Worm (Caenorhabditis elegans) whole organism, midembryonic: ENCODE results near the gene H25P19.1.

Experiments used
- T22C8.4 ChIP-seq: fragments of 200-800 bp; sonication (Bioruptor generic); IDR thresholded peaks from 2 replicates; pipeline ENCODE4 v1.3.6; 2022; ENCODE audit warnings: missing genetic modification characterization, missing compliant biosample characterization
- cog-1 ChIP-seq: sonication (generic microtip); optimal IDR thresholded peaks from 2 replicates; lab custom pipeline; 2016; ENCODE audit warnings: missing genetic modification characterization, missing compliant biosample characterization
- flt-1 ChIP-seq: fragments of 200-800 bp; sonication (Bioruptor generic); IDR thresholded peaks from 2 replicates; pipeline ENCODE4 v1.3.6; 2022; ENCODE audit warnings: missing genetic modification characterization, missing compliant biosample characterization
- klf-2 ChIP-seq: fragments of 200-800 bp; sonication (Bioruptor generic); conservative IDR thresholded peaks from 2 replicates; pipeline ENCODE4 v1.3.6; 2022; ENCODE audit warnings: missing genetic modification reagents, missing genetic modification characterization, missing compliant biosample characterization
- med-1 ChIP-seq: sonication (generic microtip); optimal IDR thresholded peaks from 2 replicates; lab custom pipeline; 2017; ENCODE audit warnings: missing genetic modification characterization, mild to moderate bottlenecking, missing compliant biosample characterization, antibody characterized with exemption, missing genetic modification reagents; ENCODE audit not compliant: insufficient read depth
- ref-1 ChIP-seq: fragments of 200-800 bp; sonication (Bioruptor generic); conservative IDR thresholded peaks from 2 replicates; pipeline ENCODE4 v1.3.6; 2022; ENCODE audit warnings: missing genetic modification reagents, missing genetic modification characterization, missing compliant biosample characterization
- tab-1 ChIP-seq: fragments of 200-800 bp; sonication (Bioruptor generic); IDR thresholded peaks from 2 replicates; pipeline ENCODE4 v1.3.6; 2022; ENCODE audit warnings: missing genetic modification characterization, missing compliant biosample characterization
- ztf-23 ChIP-seq: fragments of 200-800 bp; sonication (Bioruptor generic); IDR thresholded peaks from 2 replicates; pipeline ENCODE4 v1.3.6; 2022; ENCODE audit warnings: missing genetic modification reagents, missing genetic modification characterization, missing compliant biosample characterization
- ztf-29 ChIP-seq: fragments of 200-800 bp; sonication (Bioruptor generic); IDR thresholded peaks from 2 replicates; pipeline ENCODE4 v1.3.6; 2022; ENCODE audit warnings: missing genetic modification reagents, missing genetic modification characterization, missing compliant biosample characterization

Gene H25P19.1

ce11 chrV:658140-658539 is 29.3 kb upstream of the H25P19.1 start:
- peak; percentile 59; the same call in 1 of the 2 replicates for TF ChIP-seq klf-2
- peak; percentile 68; the same call in 1 of the 2 replicates for TF ChIP-seq flt-1 (GFP tag; lab: Robert Waterston, UW)

- no peak for TF ChIP-seq flt-1 (GFP tag; lab: Robert Waterston, UW)
- TF ChIP-seq cog-1 (tag; lab: Kevin White, UChicago), result no peak
- no peak for TF ChIP-seq tab-1
- TF ChIP-seq med-1 (GFP tag; lab: Kevin White, UChicago), result no peak
- no peak for TF ChIP-seq klf-2
- TF ChIP-seq T22C8.4 (GFP tag; lab: Robert Waterston, UW), result no peak
- TF ChIP-seq ztf-29 (GFP tag; lab: Robert Waterston, UW), result no peak
- TF ChIP-seq ref-1 (GFP tag; lab: Robert Waterston, UW), result no peak
- TF ChIP-seq ztf-23 (GFP tag; lab: Robert Waterston, UW), result no peak
These were observed 27.3 kb upstream of the H25P19.1 start, which contains the start of gene F31F4.17 for ce11 chrV:660210-660609. Gene F31F4.17 (minus strand): TSS chrV:660310.

DNA sequence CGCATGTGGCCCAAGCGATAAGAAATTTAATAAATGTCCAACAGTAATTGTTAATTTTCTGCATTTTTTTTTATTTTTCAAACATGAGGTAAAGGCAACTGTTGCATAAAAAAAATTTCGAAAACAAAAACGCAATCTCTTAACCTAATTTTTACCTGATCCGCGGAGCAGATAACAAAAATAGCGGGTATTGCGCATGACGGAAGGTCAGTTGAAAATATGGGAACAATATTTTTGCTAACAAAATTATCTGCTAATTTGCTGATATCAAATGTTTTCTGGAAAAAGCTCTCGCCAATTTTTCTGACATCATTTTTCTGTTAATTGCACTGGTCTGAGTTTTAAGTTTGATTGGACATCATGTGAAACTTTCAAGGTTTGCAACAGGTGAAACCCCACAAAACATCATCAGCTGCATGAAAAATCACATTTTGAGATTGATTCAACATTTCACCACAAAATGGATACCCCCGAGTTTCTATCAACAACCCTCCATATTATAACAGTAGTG is 23.1 kb upstream of the H25P19.1 start, which contains the start of the genes F31F4.11 and srh-266:
F31F4.11 (minus strand) TSS at position 101 of the 511 bp plus-strand sequence.
srh-266 (plus strand) TSS at position 461 of the 511 bp plus-strand sequence.
- TF ChIP-seq cog-1 (tag; lab: Kevin White, UChicago) (no peak), flt-1 (GFP tag; lab: Robert Waterston, UW) (no peak), tab-1 (no peak), ref-1 (GFP tag; lab: Robert Waterston, UW) (no peak), T22C8.4 (GFP tag; lab: Robert Waterston, UW) (no peak), ztf-23 (GFP tag; lab: Robert Waterston, UW) (no peak), ztf-29 (GFP tag; lab: Robert Waterston, UW) (no peak)

DNA sequence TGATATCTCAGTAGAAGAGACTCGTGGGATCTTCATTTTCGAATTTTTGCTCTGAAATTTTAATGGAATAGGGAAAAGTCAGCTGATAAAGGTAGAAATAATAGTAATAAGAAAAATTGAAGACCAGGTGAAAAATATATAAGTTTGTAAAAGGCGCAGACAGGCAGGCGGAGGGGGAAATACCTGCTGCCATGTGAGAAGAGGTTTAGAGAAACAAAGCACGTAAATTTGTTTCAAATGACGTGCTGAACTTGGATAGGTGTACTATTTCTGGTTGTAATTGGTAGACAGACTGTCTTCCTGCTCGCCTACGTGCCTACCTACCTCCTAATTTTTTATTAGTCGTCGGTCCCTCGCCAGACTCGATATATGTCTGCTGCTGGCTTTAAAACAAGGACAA is 20.0 kb upstream of the H25P19.1 start, which contains the start of gene nhr-180:
nhr-180 (minus strand) TSS at position 52 of the 400 bp plus-strand sequence.
- TF ChIP-seq ztf-29 (GFP tag; lab: Robert Waterston, UW), result no peak
- TF ChIP-seq cog-1 (tag; lab: Kevin White, UChicago), result no peak
- TF ChIP-seq T22C8.4 (GFP tag; lab: Robert Waterston, UW), result no peak
- TF ChIP-seq ref-1 (GFP tag; lab: Robert Waterston, UW), result no peak
- TF ChIP-seq med-1 (GFP tag; lab: Kevin White, UChicago), result no peak
- no peak for TF ChIP-seq tab-1
- TF ChIP-seq klf-2, result no peak
- no peak for TF ChIP-seq ztf-23 (GFP tag; lab: Robert Waterston, UW)

DNA sequence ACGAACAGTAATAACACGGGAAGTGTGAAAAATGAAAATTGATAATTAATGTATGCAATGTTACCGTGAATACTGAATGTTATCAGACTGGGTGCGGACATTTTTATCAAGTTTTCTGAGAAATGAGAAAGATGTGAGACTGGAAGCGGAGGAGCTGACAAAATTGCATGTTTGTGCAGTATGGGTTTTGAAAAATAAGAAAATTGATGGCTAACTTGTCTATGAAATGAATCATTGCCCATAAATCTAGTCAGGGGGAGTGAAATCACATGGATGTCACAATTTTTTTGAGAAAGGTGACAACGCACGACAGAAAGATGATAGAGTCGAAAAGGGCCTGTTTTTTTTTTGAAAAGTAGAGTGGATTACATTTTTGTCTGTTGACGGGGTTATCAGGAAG is 16.1 kb upstream of the H25P19.1 start, which contains the start of gene sru-24:
sru-24 (minus strand) TSS at position 101 of the 400 bp plus-strand sequence.
- no peak for TF ChIP-seq tab-1
- no peak for TF ChIP-seq klf-2
- no peak for TF ChIP-seq ref-1 (GFP tag; lab: Robert Waterston, UW)

DNA sequence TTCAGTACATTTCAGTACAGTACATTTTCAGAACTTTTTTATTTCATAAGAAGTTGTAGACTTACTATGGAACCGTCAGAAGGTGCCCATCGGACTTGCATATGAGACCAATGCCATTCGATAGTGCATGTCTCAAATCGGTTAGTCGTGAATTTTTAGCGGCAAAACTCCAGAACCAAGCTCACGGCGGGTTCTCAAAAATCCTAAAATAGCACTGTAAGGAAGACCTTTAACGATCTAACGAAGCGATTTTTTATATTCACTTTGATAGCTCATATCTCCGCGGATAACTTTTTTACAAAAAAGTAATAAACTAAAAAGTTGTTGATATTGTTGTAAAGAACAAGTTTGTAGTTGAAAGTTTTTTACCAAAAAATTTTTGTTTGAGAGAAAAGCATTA is 13.3 kb upstream of the H25P19.1 start, which contains the start of gene sru-25:
sru-25 (minus strand) TSS at position 101 of the 400 bp plus-strand sequence.
- TF ChIP-seq klf-2, result no peak
- TF ChIP-seq ztf-29 (GFP tag; lab: Robert Waterston, UW), result no peak
- TF ChIP-seq med-1 (GFP tag; lab: Kevin White, UChicago), result no peak
- no peak for TF ChIP-seq flt-1 (GFP tag; lab: Robert Waterston, UW)
- no peak for TF ChIP-seq ztf-23 (GFP tag; lab: Robert Waterston, UW)
- TF ChIP-seq cog-1 (tag; lab: Kevin White, UChicago), result no peak
- no peak for TF ChIP-seq T22C8.4 (GFP tag; lab: Robert Waterston, UW)
- TF ChIP-seq tab-1, result no peak
- no peak for TF ChIP-seq ref-1 (GFP tag; lab: Robert Waterston, UW)

DNA sequence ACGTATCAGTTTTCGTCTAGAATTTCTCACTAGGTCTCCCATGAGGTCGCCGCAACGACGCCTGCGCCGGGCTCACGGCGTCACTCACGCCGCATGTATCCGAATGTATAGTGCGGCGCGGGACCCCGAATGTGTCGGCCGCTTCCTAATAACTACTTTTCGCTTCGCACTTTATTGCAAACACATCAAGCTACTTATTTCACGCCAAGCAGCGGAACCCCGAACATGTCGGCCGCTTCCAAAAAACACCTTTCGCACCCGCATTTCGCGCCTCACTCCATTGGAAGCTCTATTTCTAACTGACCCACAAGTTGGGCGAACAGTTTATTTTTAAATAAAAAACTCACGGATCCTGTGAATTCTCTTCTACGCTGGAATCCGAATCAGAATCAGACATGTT is 11.4 kb upstream of the H25P19.1 start:
- no peak for TF ChIP-seq tab-1
- no peak for TF ChIP-seq cog-1 (tag; lab: Kevin White, UChicago)
- no peak for TF ChIP-seq ztf-23 (GFP tag; lab: Robert Waterston, UW)
- no peak for TF ChIP-seq flt-1 (GFP tag; lab: Robert Waterston, UW)
- no peak for TF ChIP-seq T22C8.4 (GFP tag; lab: Robert Waterston, UW)
- no peak for TF ChIP-seq ref-1 (GFP tag; lab: Robert Waterston, UW)
- TF ChIP-seq med-1 (GFP tag; lab: Kevin White, UChicago), result no peak
- TF ChIP-seq ztf-29 (GFP tag; lab: Robert Waterston, UW), result no peak
- no peak for TF ChIP-seq klf-2

DNA sequence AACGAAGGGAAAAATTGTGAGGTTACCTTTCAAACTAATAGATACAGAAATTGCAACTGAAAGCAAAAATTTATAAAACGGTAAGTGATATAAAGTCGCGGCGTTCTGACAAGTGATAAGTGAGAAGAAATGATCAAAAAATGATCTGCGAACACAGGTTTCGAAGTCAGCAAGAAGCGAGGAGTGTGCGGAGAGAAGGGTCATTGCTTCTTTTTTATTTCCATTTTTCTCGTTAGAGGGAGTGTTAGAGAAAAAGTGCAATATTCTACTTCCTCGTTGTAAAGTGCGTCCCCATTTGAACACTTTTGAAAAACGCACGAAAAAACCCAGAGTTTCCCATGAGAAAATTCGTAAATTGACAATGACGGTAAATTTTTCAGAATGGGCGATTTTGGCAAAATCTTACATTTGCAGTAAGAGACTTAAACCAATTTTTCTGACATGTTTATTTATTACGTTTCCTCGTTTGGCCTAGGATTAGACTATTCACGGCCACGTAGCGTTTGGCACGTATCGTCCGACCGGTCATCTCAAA is 10.9 kb upstream of the H25P19.1 start, which contains the start of the genes fbxa-72 and srx-21:
fbxa-72 (minus strand) TSS at position 204 of the 535 bp plus-strand sequence.
srx-21 (plus strand) TSS at position 485 of the 535 bp plus-strand sequence.
- TF ChIP-seq flt-1 (GFP tag; lab: Robert Waterston, UW), result no peak
- TF ChIP-seq cog-1 (tag; lab: Kevin White, UChicago), result no peak

DNA sequence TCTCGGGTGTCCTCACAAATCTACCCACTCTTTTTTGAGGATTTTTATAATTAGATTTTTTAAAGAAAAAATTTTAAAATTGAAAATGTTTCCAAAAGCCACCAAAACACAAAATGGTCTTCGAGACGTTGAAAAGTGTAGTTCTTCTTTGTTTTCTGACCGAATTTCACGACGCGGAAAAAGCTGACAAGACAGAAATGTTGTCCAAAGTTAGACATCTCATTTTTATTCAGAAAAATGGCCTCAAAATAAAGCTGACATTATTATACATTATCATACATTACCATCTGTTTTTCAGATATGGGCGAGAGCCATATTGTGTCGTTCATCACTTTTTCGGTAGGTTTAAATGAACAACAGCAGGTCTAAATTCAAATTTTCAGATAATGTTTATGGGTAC is 7.8 kb upstream of the H25P19.1 start, which contains the start of gene srx-22:
srx-22 (plus strand) TSS at position 301 of the 400 bp plus-strand sequence.
- TF ChIP-seq cog-1 (tag; lab: Kevin White, UChicago) (no peak), ztf-23 (GFP tag; lab: Robert Waterston, UW) (no peak), ztf-29 (GFP tag; lab: Robert Waterston, UW) (no peak), T22C8.4 (GFP tag; lab: Robert Waterston, UW) (no peak), med-1 (GFP tag; lab: Kevin White, UChicago) (no peak)

- TF ChIP-seq cog-1 (tag; lab: Kevin White, UChicago) (no peak), tab-1 (no peak), T22C8.4 (GFP tag; lab: Robert Waterston, UW) (no peak), ztf-29 (GFP tag; lab: Robert Waterston, UW) (no peak), ref-1 (GFP tag; lab: Robert Waterston, UW) (no peak), flt-1 (GFP tag; lab: Robert Waterston, UW) (no peak), klf-2 (no peak), med-1 (GFP tag; lab: Kevin White, UChicago) (no peak), ztf-23 (GFP tag; lab: Robert Waterston, UW) (no peak)
These were observed 5.5 kb upstream of the H25P19.1 start, which contains the start of gene srx-23 for ce11 chrV:682031-682430. Gene srx-23 (plus strand): TSS chrV:682331.
